Fruit fly (Drosophila melanogaster): Measurements from ENCODE around the gene mab-21.

Gene mab-21

dm6 chrX:5977113-5977512 is 35.9 kb downstream of the mab-21 start (continued):
- TF ChIP-seq pan (optimal IDR thresholded peaks at IDR 0.05) (no peak), pan (GFP tag; optimal IDR thresholded peaks at IDR 0.05 in 1 of 2, IDR thresholded peaks at IDR 0.05 in 1 of 2) (peak in 1 of 2 experiments; percentile 26), cwo (GFP tag; optimal IDR thresholded peaks at IDR 0.05) (no peak), chif (GFP tag; optimal IDR thresholded peaks at IDR 0.05) (no peak), CG1792 (GFP tag; optimal IDR thresholded peaks at IDR 0.05) (peak; percentile 9), prd (optimal IDR thresholded peaks at IDR 0.05) (no peak), prd (GFP tag; IDR thresholded peaks at IDR 0.05) (no peak), CG17829 (tag; optimal IDR thresholded peaks at IDR 0.05) (no peak), Aef1 (GFP tag; IDR thresholded peaks at IDR 0.05) (no peak), CG17359 (tag; optimal IDR thresholded peaks at IDR 0.05) (no peak), croc (GFP tag; conservative IDR thresholded peaks at IDR 0.05) (no peak), chinmo (GFP tag; IDR thresholded peaks at IDR 0.05; ENCODE audit: partially characterized antibody) (no peak), CG1603 (tag; optimal IDR thresholded peaks at IDR 0.05) (peak; percentile 30), Bteb2 (GFP tag; optimal IDR thresholded peaks at IDR 0.05) (no peak), Abd-B (GFP tag; optimal IDR thresholded peaks at IDR 0.05) (no peak), CG10462 (GFP tag; optimal IDR thresholded peaks at IDR 0.05) (no peak), CG14441 (GFP tag; IDR thresholded peaks at IDR 0.05) (0 out of 2 replicates have a peak, but pooled peaks have one; percentile 22), CG30431 (GFP tag; optimal IDR thresholded peaks at IDR 0.05) (no peak), Ada2b (GFP tag; IDR thresholded peaks at IDR 0.05) (0 out of 2 replicates have a peak, but pooled peaks have one; percentile 4), CG4820 (GFP tag; optimal IDR thresholded peaks at IDR 0.05) (no peak), insv (GFP tag; optimal IDR thresholded peaks at IDR 0.05) (no peak), Rfx (GFP tag; IDR thresholded peaks at IDR 0.05) (no peak), sc (optimal IDR thresholded peaks at IDR 0.05) (no peak), sc (GFP tag; optimal IDR thresholded peaks at IDR 0.05) (no peak), usp (GFP tag; optimal IDR thresholded peaks at IDR 0.05) (no peak), tio (GFP tag; optimal IDR thresholded peaks at IDR 0.05) (no peak), Meics (GFP tag; optimal IDR thresholded peaks at IDR 0.05) (peak; percentile 18), CG11560 (tag; IDR thresholded peaks at IDR 0.05) (no peak), CG12236 (GFP tag; optimal IDR thresholded peaks at IDR 0.05) (no peak), Hsf (GFP tag; optimal IDR thresholded peaks at IDR 0.05) (peak; percentile 19), disco-r (GFP tag; optimal IDR thresholded peaks at IDR 0.05) (no peak), Lim3 (GFP tag; IDR thresholded peaks at IDR 0.05) (no peak), CG9215 (GFP tag; IDR thresholded peaks at IDR 0.05) (no peak), Hr78 (GFP tag; optimal IDR thresholded peaks at IDR 0.05) (no peak), seq (GFP tag; IDR thresholded peaks at IDR 0.05) (0 out of 2 replicates have a peak, but pooled peaks have one; percentile 8), ATbp (GFP tag; optimal IDR thresholded peaks at IDR 0.05) (no peak), scrt (GFP tag; optimal IDR thresholded peaks at IDR 0.05) (no peak), CG3407 (GFP tag; optimal IDR thresholded peaks at IDR 0.05) (no peak), stwl (tag; optimal IDR thresholded peaks at IDR 0.05) (no peak), gem (tag; optimal IDR thresholded peaks at IDR 0.05) (peak; percentile 41), Atf6 (GFP tag; IDR thresholded peaks at IDR 0.05) (no peak), CG9932 (GFP tag; IDR thresholded peaks at IDR 0.05) (0 out of 2 replicates have a peak, but pooled peaks have one; percentile 4), BEAF-32 (GFP tag; optimal IDR thresholded peaks at IDR 0.05) (no peak), CG18764 (GFP tag; optimal IDR thresholded peaks at IDR 0.05) (no peak), lola (GFP tag; optimal IDR thresholded peaks at IDR 0.05) (no peak), B-H2 (GFP tag; optimal IDR thresholded peaks at IDR 0.05) (no peak), pita (GFP tag; optimal IDR thresholded peaks at IDR 0.05) (no peak), YL-1 (GFP tag; optimal IDR thresholded peaks at IDR 0.05) (no peak), CG13296 (GFP tag; optimal IDR thresholded peaks at IDR 0.05) (no peak), lmd (GFP tag; IDR thresholded peaks at IDR 0.05) (peak; percentile 16; the same call in 1 of the 2 replicates), CG12744 (GFP tag; optimal IDR thresholded peaks at IDR 0.05) (no peak), Bdp1 (GFP tag; optimal IDR thresholded peaks at IDR 0.05) (no peak)
